Worm (Caenorhabditis elegans) whole organism, young adult: ENCODE results near the gene nac-2.

Experiments used
- C06A6.2 ChIP-seq: fragments of 200-800 bp; sonication (Bioruptor generic); conservative IDR thresholded peaks from 2 replicates; pipeline ENCODE4 v1.3.6; 2022; ENCODE audit warnings: missing genetic modification characterization, missing compliant biosample characterization
- F23B12.7 ChIP-seq: sonication (generic microtip); optimal IDR thresholded peaks from 2 replicates; lab custom pipeline; 2017; ENCODE audit warnings: missing genetic modification characterization, mild to moderate bottlenecking, missing compliant biosample characterization, antibody characterized with exemption, moderate library complexity; ENCODE audit not compliant: insufficient read depth
- F33H1.4 ChIP-seq: fragments of 200-800 bp; sonication (Bioruptor generic); IDR thresholded peaks from 2 replicates; pipeline ENCODE4 v1.3.6; 2022; ENCODE audit warnings: missing genetic modification reagents, missing genetic modification characterization, missing compliant biosample characterization
- ceh-58 ChIP-seq: fragments of 200-800 bp; sonication (Bioruptor generic); IDR thresholded peaks from 2 replicates; pipeline ENCODE4 v1.3.6; 2022; ENCODE audit warnings: missing genetic modification characterization, missing compliant biosample characterization
- hlh-26 ChIP-seq: fragments of 200-800 bp; sonication (Bioruptor generic); conservative IDR thresholded peaks from 2 replicates; pipeline ENCODE4 v1.3.6; 2022; ENCODE audit warnings: missing genetic modification reagents, missing genetic modification characterization, missing compliant biosample characterization
- lag-1 ChIP-seq: fragments of 200-800 bp; sonication (Bioruptor generic); IDR thresholded peaks from 2 replicates; pipeline ENCODE4 v1.3.6; 2022; ENCODE audit warnings: missing genetic modification reagents, missing genetic modification characterization, missing compliant biosample characterization
- mxl-1 ChIP-seq: sonication (generic microtip); optimal IDR thresholded peaks from 2 replicates; lab custom pipeline; 2016; ENCODE audit warnings: missing genetic modification characterization, missing compliant biosample characterization
- ztf-6 ChIP-seq: fragments of 200-800 bp; sonication (Bioruptor generic); IDR thresholded peaks from 2 replicates; pipeline ENCODE4 v1.3.6; 2022; ENCODE audit warnings: missing genetic modification reagents, missing genetic modification characterization, missing compliant biosample characterization

DNA sequence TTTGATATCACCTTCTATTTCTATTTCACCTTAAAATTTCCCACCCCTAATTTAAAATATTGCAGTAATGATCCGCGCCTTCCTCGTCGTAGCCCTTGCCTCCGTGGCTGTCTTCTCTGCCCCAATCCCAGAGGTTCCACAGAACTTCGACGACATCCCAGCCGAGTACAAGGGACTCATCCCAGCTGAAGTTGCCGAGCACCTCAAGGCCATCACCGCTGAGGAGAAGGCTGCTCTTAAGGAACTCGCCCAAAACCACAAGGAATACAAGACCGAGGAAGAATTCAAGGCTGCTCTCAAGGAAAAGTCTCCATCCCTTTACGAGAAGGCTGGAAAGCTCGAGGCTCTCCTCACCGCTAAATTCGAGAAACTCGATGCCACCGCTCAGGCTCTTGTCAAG, 38.7 kb upstream of the nac-2 start, which contains the start of gene far-2:
- TF ChIP-seq F23B12.7 (no peak), hlh-26 (no peak), ceh-58 (GFP tag; lab: Robert Waterston, UW) (no peak), C06A6.2 (GFP tag; lab: Robert Waterston, UW) (no peak), ztf-6 (GFP tag; lab: Robert Waterston, UW) (no peak), mxl-1 (tag; lab: Kevin White, UChicago) (no peak), F33H1.4 (GFP tag; lab: Robert Waterston, UW) (no peak), lag-1 (GFP tag; lab: Robert Waterston, UW) (no peak)
